Worm (Caenorhabditis elegans) whole organism, young adult: ENCODE measurements around the gene T18D3.5.
A peak's percentile ranks its signal among the peaks of the same experiment; 100 is the strongest.

ENCODE experiments used
- B0019.2 ChIP-seq: fragments of 200-800 bp; sonication (Bioruptor generic); conservative IDR thresholded peaks from 2 replicates; pipeline ENCODE4 v1.3.6; 2022; ENCODE audit warnings: missing genetic modification reagents, missing genetic modification characterization, missing compliant biosample characterization
- B0336.3 ChIP-seq: fragments of 200-800 bp; sonication (Bioruptor generic); IDR thresholded peaks from 2 replicates; pipeline ENCODE4 v1.3.6; 2022; ENCODE audit warnings: missing genetic modification characterization, missing compliant biosample characterization
- F22D6.2 ChIP-seq: sonication (generic microtip); optimal IDR thresholded peaks from 2 replicates; lab custom pipeline; 2016; ENCODE audit warnings: mild to moderate bottlenecking, missing genetic modification characterization, missing compliant biosample characterization
- F49E8.2 ChIP-seq: sonication (generic microtip); optimal IDR thresholded peaks from 3 replicates; lab custom pipeline; 2017; ENCODE audit warnings: missing genetic modification characterization, mild to moderate bottlenecking, missing compliant biosample characterization, antibody characterized with exemption, moderate library complexity; ENCODE audit not compliant: insufficient read depth
- T26A5.8 ChIP-seq: sonication (generic microtip); optimal IDR thresholded peaks from 2 replicates; lab custom pipeline; 2016; ENCODE audit warnings: missing genetic modification characterization, missing compliant biosample characterization
- Y53F4B.3 ChIP-seq: fragments of 200-800 bp; sonication (Bioruptor generic); IDR thresholded peaks from 2 replicates; pipeline ENCODE4 v1.3.6; 2022; ENCODE audit warnings: missing genetic modification reagents, missing genetic modification characterization, missing compliant biosample characterization
- Y67H2A.10 ChIP-seq: fragments of 200-800 bp; sonication (Bioruptor generic); conservative IDR thresholded peaks from 2 replicates; pipeline ENCODE4 v1.3.6; 2022; ENCODE audit warnings: missing genetic modification reagents, missing genetic modification characterization, missing compliant biosample characterization
- Y79H2A.3 ChIP-seq: fragments of 200-800 bp; sonication (Bioruptor generic); conservative IDR thresholded peaks from 2 replicates; pipeline ENCODE4 v1.3.6; 2022; ENCODE audit warnings: missing genetic modification reagents, missing genetic modification characterization, missing compliant biosample characterization
- ZK185.1 ChIP-seq: sonication (generic microtip); optimal IDR thresholded peaks from 2 replicates; lab custom pipeline; 2016; ENCODE audit warnings: mild to moderate bottlenecking, missing genetic modification characterization, missing compliant biosample characterization; ENCODE audit not compliant: poor library complexity, severe bottlenecking
- aptf-3 ChIP-seq: fragments of 200-800 bp; sonication (Bioruptor generic); IDR thresholded peaks from 2 replicates; pipeline ENCODE4 v1.3.6; 2022; ENCODE audit warnings: missing genetic modification characterization, missing compliant biosample characterization
- atf-7 ChIP-seq: sonication (generic microtip); optimal IDR thresholded peaks from 2 replicates; lab custom pipeline; 2017; ENCODE audit warnings: mild to moderate bottlenecking, missing genetic modification characterization, missing compliant biosample characterization
- cebp-1 ChIP-seq, 2 experiments: fragments of 200-800 bp in 1 of 2; sonication (Bioruptor generic) in 1 of 2; sonication (generic microtip) in 1 of 2; IDR thresholded peaks in 1 of 2; optimal IDR thresholded peaks in 1 of 2; 2 replicates each; pipeline versions ENCODE4 v1.3.6 to Lab custom; 2017 to 2022; ENCODE audit warnings: missing compliant biosample characterization in 2 of 2, missing genetic modification characterization in 2 of 2, mild to moderate bottlenecking in 1 of 2, missing genetic modification reagents in 1 of 2, moderate library complexity in 1 of 2
- ceh-79 ChIP-seq: sonication (generic microtip); optimal IDR thresholded peaks from 2 replicates; lab custom pipeline; 2017; ENCODE audit warnings: mild to moderate bottlenecking, missing genetic modification characterization, missing compliant biosample characterization
- dox-1 ChIP-seq: fragments of 200-800 bp; sonication (Bioruptor generic); IDR thresholded peaks from 2 replicates; pipeline ENCODE4 v1.3.6; 2022; ENCODE audit warnings: missing genetic modification reagents, missing genetic modification characterization, missing compliant biosample characterization
- dpff-1 ChIP-seq: sonication (generic microtip); optimal IDR thresholded peaks from 2 replicates; lab custom pipeline; 2017; ENCODE audit warnings: mild to moderate bottlenecking, missing genetic modification characterization, missing compliant biosample characterization
- efl-1 ChIP-seq: fragments of 150-350 bp; optimal IDR thresholded peaks from 2 replicates; lab custom pipeline; 2014; ENCODE audit warnings: missing biosample characterization, missing genetic modification reagents, missing genetic modification characterization
- egl-18 ChIP-seq: fragments of 200-800 bp; sonication (Bioruptor generic); IDR thresholded peaks from 2 replicates; pipeline ENCODE4 v1.3.6; 2022; ENCODE audit warnings: missing genetic modification reagents, missing genetic modification characterization, missing compliant biosample characterization
- ets-4 ChIP-seq: fragments of 200-800 bp; sonication (Bioruptor generic); optimal IDR thresholded peaks from 2 replicates; lab custom pipeline; 2018; ENCODE audit warnings: mild to moderate bottlenecking, missing genetic modification characterization, missing compliant biosample characterization
- gei-17 ChIP-seq: fragments of 200-800 bp; sonication (Bioruptor generic); optimal IDR thresholded peaks from 2 replicates; lab custom pipeline; 2018; ENCODE audit warnings: mild to moderate bottlenecking, missing genetic modification characterization, missing compliant biosample characterization
- hlh-26 ChIP-seq: fragments of 200-800 bp; sonication (Bioruptor generic); conservative IDR thresholded peaks from 2 replicates; pipeline ENCODE4 v1.3.6; 2022; ENCODE audit warnings: missing genetic modification reagents, missing genetic modification characterization, missing compliant biosample characterization
- hrde-1 ChIP-seq: sonication (generic microtip); optimal IDR thresholded peaks from 2 replicates; lab custom pipeline; 2016; ENCODE audit warnings: missing genetic modification characterization, mild to moderate bottlenecking, missing compliant biosample characterization, moderate library complexity, missing genotype, missing genetic modification reagents, borderline replicate concordance
- let-607 ChIP-seq, 2 experiments: fragments of 200-800 bp in 1 of 2; sonication (Bioruptor generic) in 1 of 2; sonication (generic microtip) in 1 of 2; optimal IDR thresholded peaks; 2 replicates each; lab custom pipeline; 2016 to 2018; ENCODE audit warnings: mild to moderate bottlenecking in 2 of 2, missing compliant biosample characterization in 2 of 2, missing genetic modification characterization in 2 of 2, moderate library complexity in 2 of 2, missing genotype in 1 of 2
- lin-40 ChIP-seq: sonication (generic microtip); optimal IDR thresholded peaks from 2 replicates; lab custom pipeline; 2016; ENCODE audit warnings: missing genetic modification characterization, mild to moderate bottlenecking, missing compliant biosample characterization, missing genotype, missing genetic modification reagents
- lin-54 ChIP-seq: fragments of 200-800 bp; sonication (Bioruptor generic); optimal IDR thresholded peaks from 2 replicates; lab custom pipeline; 2018; ENCODE audit warnings: mild to moderate bottlenecking, missing genetic modification characterization, missing compliant biosample characterization
- lsl-1 ChIP-seq: fragments of 200-800 bp; sonication (Bioruptor generic); optimal IDR thresholded peaks from 2 replicates; lab custom pipeline; 2018; ENCODE audit warnings: mild to moderate bottlenecking, missing genetic modification characterization, moderate library complexity, missing compliant biosample characterization
- madf-10 ChIP-seq: sonication (generic microtip); optimal IDR thresholded peaks from 2 replicates; lab custom pipeline; 2016; ENCODE audit warnings: mild to moderate bottlenecking, missing genetic modification characterization, missing compliant biosample characterization
- madf-3 ChIP-seq: fragments of 200-800 bp; sonication (Bioruptor generic); IDR thresholded peaks from 2 replicates; pipeline ENCODE4 v1.3.6; 2022; ENCODE audit warnings: missing genetic modification reagents, missing genetic modification characterization, missing compliant biosample characterization
- mxl-1 ChIP-seq: sonication (generic microtip); optimal IDR thresholded peaks from 2 replicates; lab custom pipeline; 2016; ENCODE audit warnings: missing genetic modification characterization, missing compliant biosample characterization
- nhr-179 ChIP-seq: sonication (generic microtip); optimal IDR thresholded peaks from 2 replicates; lab custom pipeline; 2016; ENCODE audit warnings: mild to moderate bottlenecking, missing genetic modification characterization, missing compliant biosample characterization
- nhr-27 ChIP-seq: fragments of 200-800 bp; sonication (Bioruptor generic); optimal IDR thresholded peaks from 2 replicates; lab custom pipeline; 2018; ENCODE audit warnings: mild to moderate bottlenecking, missing genetic modification characterization, moderate library complexity, missing compliant biosample characterization
- nhr-80 ChIP-seq: sonication (generic microtip); optimal IDR thresholded peaks from 2 replicates; lab custom pipeline; 2016; ENCODE audit warnings: missing genetic modification characterization, missing compliant biosample characterization
- pbrm-1 ChIP-seq: fragments of 200-800 bp; sonication (Bioruptor generic); IDR thresholded peaks from 2 replicates; pipeline ENCODE4 v1.3.6; 2022; ENCODE audit warnings: missing genetic modification reagents, missing genetic modification characterization, missing compliant biosample characterization
- pha-4 ChIP-seq: fragments of 150-350 bp; sonication (generic microtip); optimal IDR thresholded peaks from 2 replicates; lab custom pipeline; 2014; ENCODE audit warnings: missing biosample characterization, missing genetic modification reagents, missing genetic modification characterization
- rcor-1 ChIP-seq: fragments of 200-800 bp; sonication (Bioruptor generic); IDR thresholded peaks from 2 replicates; pipeline ENCODE4 v1.3.6; 2022; ENCODE audit warnings: missing genetic modification reagents, missing genetic modification characterization, missing compliant biosample characterization
- sdz-38 ChIP-seq: sonication (generic microtip); optimal IDR thresholded peaks from 2 replicates; lab custom pipeline; 2016; ENCODE audit warnings: missing genotype, missing genetic modification characterization, missing compliant biosample characterization
- sea-2 ChIP-seq: fragments of 200-800 bp; sonication (Bioruptor generic); IDR thresholded peaks from 2 replicates; pipeline ENCODE4 v1.3.6; 2022; ENCODE audit warnings: missing genetic modification characterization, missing compliant biosample characterization
- snpc-4 ChIP-seq, 5 experiments: fragments of 150-350 bp in 1 of 5; sonication (generic microtip) in 4 of 5; optimal IDR thresholded peaks; 2 replicates each; lab custom pipeline; 2014 to 2018; ENCODE audit warnings: missing genetic modification characterization in 5 of 5, missing biosample characterization in 3 of 5, antibody characterized with exemption in 2 of 5, mild to moderate bottlenecking in 2 of 5, missing compliant biosample characterization in 2 of 5, missing genotype in 2 of 5, moderate library complexity in 2 of 5, missing genetic modification reagents in 1 of 5
- somi-1 ChIP-seq: fragments of 200-800 bp; sonication (Bioruptor generic); optimal IDR thresholded peaks from 2 replicates; lab custom pipeline; 2018; ENCODE audit warnings: mild to moderate bottlenecking, missing genetic modification characterization, missing compliant biosample characterization
- sptf-2 ChIP-seq: fragments of 200-800 bp; sonication (Bioruptor generic); optimal IDR thresholded peaks from 2 replicates; lab custom pipeline; 2018; ENCODE audit warnings: mild to moderate bottlenecking, missing genetic modification characterization, missing compliant biosample characterization
- tbp1 ChIP-seq: fragments of 200-800 bp; sonication (Bioruptor generic); optimal IDR thresholded peaks from 2 replicates; lab custom pipeline; 2018; ENCODE audit warnings: mild to moderate bottlenecking, missing genetic modification characterization, missing compliant biosample characterization
- xnd-1 ChIP-seq: sonication (generic microtip); optimal IDR thresholded peaks from 2 replicates; lab custom pipeline; 2016; ENCODE audit warnings: missing genotype, missing genetic modification reagents, missing genetic modification characterization, missing compliant biosample characterization
- ztf-22 ChIP-seq: fragments of 200-800 bp; sonication (Bioruptor generic); optimal IDR thresholded peaks from 2 replicates; lab custom pipeline; 2018; ENCODE audit warnings: mild to moderate bottlenecking, missing genetic modification characterization, moderate library complexity, missing compliant biosample characterization
- ztf-25 ChIP-seq: fragments of 200-800 bp; sonication (Bioruptor generic); IDR thresholded peaks from 2 replicates; pipeline ENCODE4 v1.3.6; 2022; ENCODE audit warnings: missing genetic modification reagents, missing genetic modification characterization, missing compliant biosample characterization
- ztf-26 ChIP-seq: sonication (generic microtip); optimal IDR thresholded peaks from 2 replicates; lab custom pipeline; 2017; ENCODE audit warnings: missing genetic modification characterization, missing compliant biosample characterization
- ztf-6 ChIP-seq: fragments of 200-800 bp; sonication (Bioruptor generic); IDR thresholded peaks from 2 replicates; pipeline ENCODE4 v1.3.6; 2022; ENCODE audit warnings: missing genetic modification reagents, missing genetic modification characterization, missing compliant biosample characterization

Gene T18D3.5

DNA sequence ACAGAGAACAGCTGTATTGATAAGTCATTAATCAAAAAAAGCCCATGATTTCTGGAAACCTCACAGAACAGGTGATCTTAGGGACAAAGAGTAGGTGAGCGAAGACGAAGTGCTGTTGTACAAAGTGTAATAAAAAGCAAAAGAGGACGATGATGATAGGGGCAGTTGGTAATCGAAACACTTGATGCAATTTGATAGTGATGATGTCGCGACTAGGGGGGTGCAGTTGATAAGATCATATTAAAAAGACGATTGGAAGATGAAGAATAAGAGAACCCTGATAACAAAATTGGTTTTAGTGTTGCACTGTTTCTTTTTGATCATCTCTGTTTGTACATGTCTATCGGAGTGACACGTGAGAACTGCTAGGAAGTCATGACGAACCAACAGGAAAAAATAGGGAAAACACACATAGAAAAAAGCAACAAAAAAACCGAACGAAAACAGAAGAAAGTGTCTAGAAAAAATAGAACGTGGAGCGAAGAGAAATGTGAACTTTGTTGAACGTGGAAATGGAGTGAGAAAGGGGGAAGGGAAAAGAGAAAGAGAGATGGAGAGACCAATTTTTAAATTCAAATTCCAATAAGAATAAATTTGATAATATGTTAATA lies 45.8 kb downstream of the T18D3.5 start:
- TF ChIP-seq B0336.3 (no peak), lin-40 (tag; lab: Kevin White, UChicago) (peak; percentile 76), gei-17 (GFP tag; lab: Kevin White, UChicago) (peak; percentile 39), B0019.2 (GFP tag; lab: Robert Waterston, UW) (no peak), egl-18 (GFP tag; lab: Robert Waterston, UW) (no peak), Y67H2A.10 (no peak), nhr-27 (no peak), mxl-1 (tag; lab: Kevin White, UChicago) (no peak), ztf-26 (peak; percentile 65), ceh-79 (tag; lab: Kevin White, UChicago) (no peak), nhr-80 (tag; lab: Kevin White, UChicago) (peak; percentile 95), dox-1 (GFP tag; lab: Robert Waterston, UW) (peak; percentile 18; the same call in 1 of the 2 replicates), aptf-3 (GFP tag; lab: Robert Waterston, UW) (no peak), madf-10 (peak; percentile 17), ets-4 (no peak), ztf-25 (GFP tag; lab: Robert Waterston, UW) (no peak), dpff-1 (no peak), Y53F4B.3 (GFP tag; lab: Robert Waterston, UW) (no peak), rcor-1 (no peak), xnd-1 (tag; lab: Kevin White, UChicago) (no peak), ZK185.1 (tag; lab: Kevin White, UChicago) (peak; percentile 28), hlh-26 (GFP tag; lab: Robert Waterston, UW) (no peak), snpc-4 (GFP tag; optimal IDR thresholded peaks at IDR 0.05; lab: Kevin White, UChicago) (no peak), snpc-4 (tag; optimal IDR thresholded peaks at IDR 0.05; lab: Kevin White, UChicago) (peak in 1 of 4 experiments; percentile 6), ztf-22 (GFP tag; lab: Kevin White, UChicago) (peak; percentile 77), tbp1 (GFP tag; lab: Kevin White, UChicago) (peak; percentile 29), ztf-6 (GFP tag; lab: Robert Waterston, UW) (no peak), nhr-179 (tag; lab: Kevin White, UChicago) (no peak), madf-3 (GFP tag; lab: Robert Waterston, UW) (no peak), lsl-1 (GFP tag; lab: Kevin White, UChicago) (no peak), cebp-1 (GFP tag; IDR thresholded peaks at IDR 0.05; lab: Robert Waterston, UW) (no peak), cebp-1 (tag; optimal IDR thresholded peaks at IDR 0.05; lab: Kevin White, UChicago) (peak; percentile 49), T26A5.8 (no peak), efl-1 (no peak), somi-1 (GFP tag; lab: Kevin White, UChicago) (peak; percentile 63), sdz-38 (tag; lab: Kevin White, UChicago) (no peak), F22D6.2 (tag; lab: Kevin White, UChicago) (peak; percentile 63), lin-54 (GFP tag; lab: Kevin White, UChicago) (no peak), hrde-1 (tag; lab: Kevin White, UChicago) (no peak), sea-2 (GFP tag; lab: Robert Waterston, UW) (no peak), sptf-2 (no peak), pha-4 (tag; lab: Kevin White, UChicago) (no peak), let-607 (tag; optimal IDR thresholded peaks at IDR 0.05; lab: Kevin White, UChicago) (peak in 1 of 2 experiments; percentile 23), atf-7 (tag; lab: Kevin White, UChicago) (peak; percentile 74), Y79H2A.3 (GFP tag; lab: Robert Waterston, UW) (no peak), F49E8.2 (tag; lab: Kevin White, UChicago) (no peak), pbrm-1 (0 out of 2 replicates have a peak, but pooled peaks have one; percentile 17)
- TF ChIP-seq, all 124 proteins: peak for 16
